Worm (Caenorhabditis elegans) whole organism, L4 larva: Measurements from ENCODE around the gene lact-8.
A peak's percentile ranks its signal among the peaks of the same experiment; 100 is the strongest.

Source experiments
- F10B5.3 ChIP-seq: sonication (generic microtip); optimal IDR thresholded peaks from 2 replicates; lab custom pipeline; 2016; ENCODE audit warnings: mild to moderate bottlenecking, missing genetic modification characterization, missing compliant biosample characterization
- R02D3.7 ChIP-seq: fragments of 150-350 bp; sonication (generic microtip); optimal IDR thresholded peaks from 3 replicates; lab custom pipeline; 2014; ENCODE audit warnings: missing biosample characterization, missing genetic modification characterization
- Y105C5A.15 ChIP-seq: fragments of 200-800 bp; sonication (Bioruptor generic); IDR thresholded peaks from 2 replicates; pipeline ENCODE4 v1.3.6; 2022; ENCODE audit warnings: missing genetic modification characterization, missing compliant biosample characterization
- Y48G9A.11 ChIP-seq: fragments of 200-800 bp; sonication (Bioruptor generic); IDR thresholded peaks from 2 replicates; pipeline ENCODE4 v1.3.6; 2022; ENCODE audit warnings: missing genetic modification reagents, missing genetic modification characterization, missing compliant biosample characterization
- Y5F2A.4 ChIP-seq: fragments of 200-800 bp; sonication (Bioruptor generic); optimal IDR thresholded peaks from 2 replicates; lab custom pipeline; 2018; ENCODE audit warnings: mild to moderate bottlenecking, missing genetic modification characterization, missing compliant biosample characterization
- aha-1 ChIP-seq: fragments of 150-350 bp; peaks from one replicate; lab custom pipeline; 2014; ENCODE audit warnings: missing biosample characterization, missing genetic modification characterization
- ama-1 ChIP-seq: fragments of 150-350 bp; optimal IDR thresholded peaks from 2 replicates; lab custom pipeline; 2014; ENCODE audit warnings: inconsistent platforms, mixed read lengths
- arid-1 ChIP-seq: fragments of 200-800 bp; sonication (Bioruptor generic); conservative IDR thresholded peaks from 2 replicates; pipeline ENCODE4 v1.3.6; 2022; ENCODE audit warnings: missing genetic modification reagents, missing genetic modification characterization, missing compliant biosample characterization
- attf-4 ChIP-seq: sonication (generic microtip); optimal IDR thresholded peaks from 3 replicates; lab custom pipeline; 2017; ENCODE audit warnings: missing biosample characterization, missing genetic modification characterization
- ceh-20 ChIP-seq: fragments of 200-800 bp; sonication (Bioruptor generic); IDR thresholded peaks from 2 replicates; pipeline ENCODE4 v1.3.6; 2022; ENCODE audit warnings: missing genetic modification reagents, missing genetic modification characterization, missing compliant biosample characterization
- daf-16 ChIP-seq, 3 experiments: sonication (generic microtip); optimal IDR thresholded peaks; 2 replicates each; lab custom pipeline; 2016 to 2017; ENCODE audit warnings: missing genetic modification characterization in 3 of 3, missing genetic modification reagents in 3 of 3, mild to moderate bottlenecking in 2 of 3, missing compliant biosample characterization in 2 of 3, missing biosample characterization in 1 of 3, moderate library complexity in 1 of 3
- daf-8 ChIP-seq: fragments of 200-800 bp; sonication (Bioruptor generic); IDR thresholded peaks from 2 replicates; pipeline ENCODE4 v1.3.6; 2022; ENCODE audit warnings: missing genetic modification characterization, missing compliant biosample characterization
- dmd-6 ChIP-seq: fragments of 200-800 bp; sonication (Bioruptor generic); IDR thresholded peaks from 2 replicates; pipeline ENCODE4 v1.3.6; 2022; ENCODE audit warnings: missing genetic modification reagents, missing genetic modification characterization, missing compliant biosample characterization
- dmd-9 ChIP-seq: fragments of 200-800 bp; sonication (Bioruptor generic); IDR thresholded peaks from 2 replicates; pipeline ENCODE4 v1.3.6; 2022; ENCODE audit warnings: missing genetic modification reagents, missing genetic modification characterization, missing compliant biosample characterization
- dpl-1 ChIP-seq: fragments of 150-350 bp; optimal IDR thresholded peaks from 2 replicates; lab custom pipeline; 2014; ENCODE audit warnings: missing biosample characterization, missing genetic modification reagents, missing genetic modification characterization
- dve-1 ChIP-seq: sonication (generic microtip); optimal IDR thresholded peaks from 2 replicates; lab custom pipeline; 2017; ENCODE audit warnings: antibody characterized with exemption, mild to moderate bottlenecking, missing genetic modification characterization, missing compliant biosample characterization; ENCODE audit not compliant: insufficient read depth
- egl-27 ChIP-seq: sonication (generic microtip); optimal IDR thresholded peaks from 3 replicates; lab custom pipeline; 2017; ENCODE audit warnings: missing biosample characterization, missing genetic modification reagents, missing genetic modification characterization
- egl-43 ChIP-seq: fragments of 200-800 bp; sonication (Bioruptor generic); IDR thresholded peaks from 2 replicates; pipeline ENCODE4 v1.3.6; 2022; ENCODE audit warnings: missing genetic modification reagents, missing genetic modification characterization, missing compliant biosample characterization
- fos-1 ChIP-seq: fragments of 150-350 bp; optimal IDR thresholded peaks from 2 replicates; lab custom pipeline; 2014; ENCODE audit warnings: missing biosample characterization, missing genetic modification characterization
- hlh-11 ChIP-seq: fragments of 200-800 bp; sonication (Bioruptor generic); optimal IDR thresholded peaks from 2 replicates; lab custom pipeline; 2018; ENCODE audit warnings: mild to moderate bottlenecking, missing genetic modification characterization, missing compliant biosample characterization
- hlh-30 ChIP-seq: sonication (generic microtip); optimal IDR thresholded peaks from 2 replicates; lab custom pipeline; 2017; ENCODE audit warnings: antibody characterized with exemption, mild to moderate bottlenecking, missing genetic modification characterization, missing compliant biosample characterization; ENCODE audit not compliant: insufficient read depth
- lin-13 ChIP-seq: fragments of 150-350 bp; optimal IDR thresholded peaks from 2 replicates; lab custom pipeline; 2014; ENCODE audit warnings: missing biosample characterization, missing genetic modification reagents, missing genetic modification characterization
- lin-29 ChIP-seq: fragments of 200-800 bp; sonication (Bioruptor generic); IDR thresholded peaks from 2 replicates; pipeline ENCODE4 v1.3.6; 2022; ENCODE audit warnings: missing genetic modification reagents, missing genetic modification characterization, missing compliant biosample characterization
- lin-38 ChIP-seq: fragments of 200-800 bp; sonication (Bioruptor generic); IDR thresholded peaks from 2 replicates; pipeline ENCODE4 v1.3.6; 2022; ENCODE audit warnings: missing genetic modification reagents, missing genetic modification characterization, missing compliant biosample characterization
- lir-3 ChIP-seq: sonication (generic microtip); optimal IDR thresholded peaks from 2 replicates; lab custom pipeline; 2016; ENCODE audit warnings: mild to moderate bottlenecking, missing genetic modification characterization, missing compliant biosample characterization
- mdl-1 ChIP-seq, 2 experiments: fragments of 150-350 bp in 1 of 2; sonication (generic microtip) in 1 of 2; optimal IDR thresholded peaks; 2 replicates each; lab custom pipeline; 2014 to 2017; ENCODE audit warnings: missing biosample characterization in 2 of 2, missing genetic modification characterization in 2 of 2
- mdt-29 ChIP-seq: fragments of 200-800 bp; sonication (Bioruptor generic); IDR thresholded peaks from 2 replicates; pipeline ENCODE4 v1.3.6; 2022; ENCODE audit warnings: missing genetic modification reagents, missing genetic modification characterization, missing compliant biosample characterization
- mes-2 ChIP-seq: sonication (generic microtip); optimal IDR thresholded peaks from 2 replicates; lab custom pipeline; 2016; ENCODE audit warnings: missing genotype, mild to moderate bottlenecking, missing genetic modification characterization, missing compliant biosample characterization; ENCODE audit not compliant: poor library complexity, severe bottlenecking
- mxl-2 ChIP-seq: fragments of 200-800 bp; sonication (Bioruptor generic); conservative IDR thresholded peaks from 2 replicates; pipeline ENCODE4 v1.3.6; 2022; ENCODE audit warnings: missing genetic modification reagents, missing genetic modification characterization, missing compliant biosample characterization
- mxl-3 ChIP-seq: fragments of 200-800 bp; sonication (Bioruptor generic); optimal IDR thresholded peaks from 2 replicates; lab custom pipeline; 2018; ENCODE audit warnings: mild to moderate bottlenecking, missing genetic modification characterization, missing compliant biosample characterization
- nhr-11 ChIP-seq: fragments of 150-350 bp; optimal IDR thresholded peaks from 2 replicates; lab custom pipeline; 2014; ENCODE audit warnings: missing biosample characterization, missing genetic modification characterization
- nhr-111 ChIP-seq: fragments of 200-800 bp; sonication (Bioruptor generic); optimal IDR thresholded peaks from 2 replicates; lab custom pipeline; 2018; ENCODE audit warnings: mild to moderate bottlenecking, missing genetic modification characterization, missing compliant biosample characterization
- nhr-237 ChIP-seq: sonication (generic microtip); optimal IDR thresholded peaks from 2 replicates; lab custom pipeline; 2017; ENCODE audit warnings: missing biosample characterization, missing genetic modification characterization
- nhr-28 ChIP-seq: fragments of 150-350 bp; optimal IDR thresholded peaks from 2 replicates; lab custom pipeline; 2014; ENCODE audit warnings: missing biosample characterization, missing genetic modification characterization
- nhr-48 ChIP-seq: sonication (generic microtip); optimal IDR thresholded peaks from 2 replicates; lab custom pipeline; 2016; ENCODE audit warnings: mild to moderate bottlenecking, missing genetic modification characterization, missing compliant biosample characterization
- nhr-76 ChIP-seq: fragments of 150-350 bp; optimal IDR thresholded peaks from 2 replicates; lab custom pipeline; 2014; ENCODE audit warnings: missing biosample characterization, missing genetic modification characterization
- pha-4 ChIP-seq, 2 experiments: fragments of 150-350 bp in 1 of 2; fragments of 200-800 bp in 1 of 2; sonication (Bioruptor generic) in 1 of 2; IDR thresholded peaks in 1 of 2; optimal IDR thresholded peaks in 1 of 2; 2 replicates each; pipeline versions ENCODE4 v1.3.6 to Lab custom; 2014 to 2022; ENCODE audit warnings: missing genetic modification characterization in 2 of 2, missing genetic modification reagents in 2 of 2, missing biosample characterization in 1 of 2, missing compliant biosample characterization in 1 of 2
- rbr-2 ChIP-seq: sonication (generic microtip); optimal IDR thresholded peaks from 2 replicates; lab custom pipeline; 2016; ENCODE audit warnings: missing genotype, missing genetic modification characterization, missing compliant biosample characterization
- set-16 ChIP-seq: fragments of 200-800 bp; sonication (Bioruptor generic); IDR thresholded peaks from 2 replicates; pipeline ENCODE4 v1.3.6; 2022; ENCODE audit warnings: missing genetic modification reagents, missing genetic modification characterization, missing compliant biosample characterization
- snpc-4 ChIP-seq: fragments of 150-350 bp; optimal IDR thresholded peaks from 2 replicates; lab custom pipeline; 2014; ENCODE audit warnings: missing biosample characterization, missing genetic modification characterization
- tra-1 ChIP-seq: fragments of 200-800 bp; sonication (Bioruptor generic); IDR thresholded peaks from 2 replicates; pipeline ENCODE4 v1.3.6; 2022; ENCODE audit warnings: missing genetic modification reagents, missing genetic modification characterization, missing compliant biosample characterization
- unc-62 ChIP-seq, 3 experiments: fragments of 150-350 bp in 1 of 3; sonication (generic microtip); optimal IDR thresholded peaks in 2 of 3; peaks in 1 of 3; 1 replicate in 1 of 3; 2 replicates in 2 of 3; lab custom pipeline; 2014 to 2017; ENCODE audit warnings: missing biosample characterization in 3 of 3, missing genetic modification characterization in 3 of 3, missing genetic modification reagents in 3 of 3, missing genotype in 1 of 3
- vab-7 ChIP-seq: fragments of 200-800 bp; sonication (Bioruptor generic); IDR thresholded peaks from 2 replicates; pipeline ENCODE4 v1.3.6; 2022; ENCODE audit warnings: missing genetic modification reagents, missing genetic modification characterization, missing compliant biosample characterization
- zfp-3 ChIP-seq: fragments of 200-800 bp; sonication (Bioruptor generic); conservative IDR thresholded peaks from 2 replicates; pipeline ENCODE4 v1.3.6; 2022; ENCODE audit warnings: missing genetic modification reagents, missing genetic modification characterization, missing compliant biosample characterization
- zip-11 ChIP-seq: fragments of 200-800 bp; sonication (Bioruptor generic); IDR thresholded peaks from 2 replicates; pipeline ENCODE4 v1.3.6; 2022; ENCODE audit warnings: missing genetic modification characterization, missing compliant biosample characterization

The lact-8 gene

ce11 chrV:11083691-11084090 lies 9.7 kb downstream of the lact-8 start:
- TF ChIP-seq unc-62 (GFP tag; optimal IDR thresholded peaks at IDR 0.05 in 1 of 2; lab: Kevin White, UChicago) (peak in 1 of 2 experiments; percentile 45), unc-62 (tag; optimal IDR thresholded peaks at IDR 0.05; lab: Kevin White, UChicago) (no peak), zfp-3 (GFP tag; lab: Robert Waterston, UW) (no peak), mxl-2 (no peak), hlh-30 (tag; lab: Kevin White, UChicago) (peak; percentile 33), attf-4 (no peak), lin-38 (GFP tag; lab: Robert Waterston, UW) (no peak), lin-29 (GFP tag; lab: Robert Waterston, UW) (no peak), ceh-20 (GFP tag; lab: Robert Waterston, UW) (no peak), nhr-11 (tag; lab: Kevin White, UChicago) (peak; percentile 66), aha-1 (tag; lab: Kevin White, UChicago) (peak; percentile 55), Y48G9A.11 (no peak), nhr-237 (no peak), mdl-1 (tag; optimal IDR thresholded peaks at IDR 0.05; lab: Kevin White, UChicago) (peak in 1 of 2 experiments; percentile 20), mdt-29 (GFP tag; lab: Robert Waterston, UW) (no peak), daf-8 (GFP tag; lab: Robert Waterston, UW) (no peak), nhr-111 (GFP tag; lab: Kevin White, UChicago) (no peak), mxl-3 (GFP tag; lab: Kevin White, UChicago) (peak; percentile 55), snpc-4 (no peak), arid-1 (no peak), mes-2 (tag; lab: Kevin White, UChicago) (peak; percentile 24), nhr-48 (tag; lab: Kevin White, UChicago) (no peak), hlh-11 (peak; percentile 43)
- TF ChIP-seq, all 104 proteins: peak for 8

ce11 chrV:11082964-11083363 lies 10.4 kb downstream of the lact-8 start:
- TF ChIP-seq Y48G9A.11 (no peak), tra-1 (no peak), F10B5.3 (tag; lab: Kevin White, UChicago) (no peak), pha-4 (GFP tag; IDR thresholded peaks at IDR 0.05; lab: Robert Waterston, UW) (no peak), pha-4 (tag; optimal IDR thresholded peaks at IDR 0.05; lab: Kevin White, UChicago) (no peak), nhr-48 (tag; lab: Kevin White, UChicago) (no peak), lin-13 (GFP tag; lab: Kevin White, UChicago) (no peak), dmd-9 (no peak), nhr-76 (tag; lab: Kevin White, UChicago) (no peak), rbr-2 (tag; lab: Kevin White, UChicago) (no peak), egl-43 (GFP tag; lab: Robert Waterston, UW) (no peak), Y5F2A.4 (GFP tag; lab: Kevin White, UChicago) (no peak), daf-16 (GFP tag; optimal IDR thresholded peaks at IDR 0.05; lab: Kevin White, UChicago) (no peak), daf-16 (tag; optimal IDR thresholded peaks at IDR 0.05; lab: Kevin White, UChicago) (no peak), egl-27 (tag; lab: Kevin White, UChicago) (no peak), attf-4 (no peak), daf-8 (GFP tag; lab: Robert Waterston, UW) (no peak), Y105C5A.15 (GFP tag; lab: Robert Waterston, UW) (no peak), lir-3 (tag; lab: Kevin White, UChicago) (no peak)

- TF ChIP-seq fos-1 (tag; lab: Kevin White, UChicago) (no peak), egl-27 (tag; lab: Kevin White, UChicago) (no peak), aha-1 (tag; lab: Kevin White, UChicago) (peak; percentile 94), lin-38 (GFP tag; lab: Robert Waterston, UW) (0 out of 2 replicates have a peak, but pooled peaks have one; percentile 7), tra-1 (0 out of 2 replicates have a peak, but pooled peaks have one; percentile 48), Y48G9A.11 (no peak), dpl-1 (GFP tag; lab: Kevin White, UChicago) (no peak), zip-11 (no peak), ama-1 (lab: Kevin White, UChicago) (peak; percentile 30), nhr-28 (peak; percentile 32), lir-3 (tag; lab: Kevin White, UChicago) (no peak), R02D3.7 (no peak), dmd-6 (GFP tag; lab: Robert Waterston, UW) (peak; percentile 32; the same call in 1 of the 2 replicates), pha-4 (GFP tag; IDR thresholded peaks at IDR 0.05; lab: Robert Waterston, UW) (peak; percentile 47; the same call in 1 of the 2 replicates), pha-4 (tag; optimal IDR thresholded peaks at IDR 0.05; lab: Kevin White, UChicago) (no peak), hlh-11 (peak; percentile 78), dve-1 (peak; percentile 11), vab-7 (GFP tag; lab: Robert Waterston, UW) (no peak), daf-16 (GFP tag; optimal IDR thresholded peaks at IDR 0.05; lab: Kevin White, UChicago) (peak in 1 of 2 experiments; percentile 96), daf-16 (tag; optimal IDR thresholded peaks at IDR 0.05; lab: Kevin White, UChicago) (no peak), set-16 (GFP tag; lab: Robert Waterston, UW) (no peak)
Observed at ce11 chrV:11082475-11082874, 10.9 kb downstream of the lact-8 start.
